Worm (Caenorhabditis elegans) whole organism, late embryonic: ENCODE data around the gene mif-1.

ENCODE experiments used
- ceh-2 ChIP-seq: sonication (generic microtip); optimal IDR thresholded peaks from 2 replicates; lab custom pipeline; 2016; ENCODE audit warnings: missing genotype, missing genetic modification characterization, missing compliant biosample characterization
- ceh-48 ChIP-seq: sonication (generic microtip); optimal IDR thresholded peaks from 2 replicates; lab custom pipeline; 2016; ENCODE audit warnings: missing genetic modification characterization, inconsistent platforms, missing compliant biosample characterization
- che-1 ChIP-seq: sonication (generic microtip); optimal IDR thresholded peaks from 2 replicates; lab custom pipeline; 2016; ENCODE audit warnings: mild to moderate bottlenecking, missing genetic modification characterization, missing compliant biosample characterization
- ets-4 ChIP-seq: sonication (generic microtip); optimal IDR thresholded peaks from 2 replicates; lab custom pipeline; 2016; ENCODE audit warnings: missing genetic modification characterization, missing compliant biosample characterization
- fkh-10 ChIP-seq: fragments of 150-350 bp; optimal IDR thresholded peaks from 2 replicates; lab custom pipeline; 2014; ENCODE audit warnings: missing biosample characterization, missing genetic modification reagents, missing genetic modification characterization
- hlh-8 ChIP-seq: sonication (generic microtip); optimal IDR thresholded peaks from 2 replicates; lab custom pipeline; 2016; ENCODE audit warnings: missing genotype, missing genetic modification characterization, missing compliant biosample characterization
- lin-11 ChIP-seq: fragments of 200-800 bp; sonication (Bioruptor generic); optimal IDR thresholded peaks from 2 replicates; lab custom pipeline; 2018; ENCODE audit warnings: mild to moderate bottlenecking, missing genetic modification characterization, missing compliant biosample characterization
- mec-3 ChIP-seq: sonication (generic microtip); optimal IDR thresholded peaks from 2 replicates; lab custom pipeline; 2016; ENCODE audit warnings: borderline replicate concordance, missing genetic modification characterization, missing compliant biosample characterization
- unc-3 ChIP-seq, 2 experiments: fragments of 200-800 bp in 1 of 2; sonication (Bioruptor generic) in 1 of 2; sonication (generic microtip) in 1 of 2; conservative IDR thresholded peaks in 1 of 2; optimal IDR thresholded peaks in 1 of 2; 2 replicates each; pipeline versions ENCODE4 v1.3.6 to Lab custom; 2016 to 2022; ENCODE audit warnings: missing compliant biosample characterization in 2 of 2, missing genetic modification characterization in 2 of 2, missing genetic modification reagents in 1 of 2
- ztf-16 ChIP-seq: sonication (generic microtip); optimal IDR thresholded peaks from 2 replicates; lab custom pipeline; 2017; ENCODE audit warnings: missing genetic modification characterization, missing compliant biosample characterization

The mif-1 gene

DNA sequence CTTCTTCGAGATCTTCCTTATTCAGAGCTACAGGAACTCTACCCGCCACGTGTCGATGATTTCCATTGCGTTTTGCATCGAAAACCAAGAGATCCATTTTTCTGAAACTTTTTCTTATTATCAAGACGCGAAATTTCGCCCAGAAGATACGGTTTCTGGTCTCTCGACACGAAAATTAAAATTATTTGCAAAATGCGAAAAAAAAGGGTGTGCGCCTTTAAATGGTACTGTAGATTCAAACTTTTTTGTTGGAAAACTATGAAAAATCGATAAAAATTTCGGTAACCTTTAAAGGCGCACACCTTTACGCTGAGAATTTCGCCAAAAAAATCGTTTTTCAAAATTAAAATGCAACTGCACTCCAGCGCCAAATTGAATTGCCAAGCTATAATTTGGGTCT lies 50.2 kb downstream of the mif-1 start, which contains the start of gene tsen-2:
TSS of gene tsen-2 (minus strand) at position 101 of the 400 bp plus-strand sequence.
- TF ChIP-seq unc-3 (GFP tag; conservative IDR thresholded peaks at IDR 0.05; lab: Robert Waterston, UW) (no peak), unc-3 (tag; optimal IDR thresholded peaks at IDR 0.05; lab: Kevin White, UChicago) (no peak), lin-11 (tag; lab: Kevin White, UChicago) (no peak), hlh-8 (tag; lab: Kevin White, UChicago) (no peak), ztf-16 (tag; lab: Kevin White, UChicago) (no peak), ceh-2 (tag; lab: Kevin White, UChicago) (no peak), ceh-48 (no peak), ets-4 (tag; lab: Kevin White, UChicago) (no peak), che-1 (no peak), fkh-10 (GFP tag; lab: Kevin White, UChicago) (no peak), mec-3 (tag; lab: Kevin White, UChicago) (no peak)
